Worm (Caenorhabditis elegans) whole organism, midembryonic: ENCODE results near the gene C55A6.12.

Experiments used
- cog-1 ChIP-seq: sonication (generic microtip); optimal IDR thresholded peaks from 2 replicates; lab custom pipeline; 2016; ENCODE audit warnings: missing genetic modification characterization, missing compliant biosample characterization
- ref-1 ChIP-seq: fragments of 200-800 bp; sonication (Bioruptor generic); conservative IDR thresholded peaks from 2 replicates; pipeline ENCODE4 v1.3.6; 2022; ENCODE audit warnings: missing genetic modification reagents, missing genetic modification characterization, missing compliant biosample characterization
- tab-1 ChIP-seq: fragments of 200-800 bp; sonication (Bioruptor generic); IDR thresholded peaks from 2 replicates; pipeline ENCODE4 v1.3.6; 2022; ENCODE audit warnings: missing genetic modification characterization, missing compliant biosample characterization

- TF ChIP-seq tab-1 (GFP tag; lab: Robert Waterston, UW) = no peak
- TF ChIP-seq ref-1 (GFP tag; lab: Robert Waterston, UW) = no peak
- no peak for TF ChIP-seq cog-1 (tag; lab: Kevin White, UChicago)
These were observed 2.0 kb downstream of the C55A6.12 start for ce11 chrV:11500980-11501379.
